Fruit fly (Drosophila melanogaster) whole organism, embryonic: ENCODE results near the gene CG8861.

Source experiments
- CG12104 ChIP-seq: fragments of 200-800 bp; sonication (Bioruptor generic); optimal IDR thresholded peaks from 3 replicates; lab custom pipeline; 2016; ENCODE audit warnings: missing biosample characterization, missing genetic modification characterization
- CG12155 ChIP-seq: fragments of 200-800 bp; sonication (Bioruptor generic); optimal IDR thresholded peaks from 3 replicates; lab custom pipeline; 2016; ENCODE audit warnings: missing biosample characterization, missing genetic modification characterization
- CG13424 ChIP-seq: fragments of 200-800 bp; sonication (Bioruptor generic); optimal IDR thresholded peaks from 2 replicates; lab custom pipeline; 2019; ENCODE audit warnings: missing biosample characterization, mild to moderate bottlenecking, missing genetic modification characterization, moderate library complexity
- CG17359 ChIP-seq: fragments of 200-800 bp; sonication (Bioruptor generic); optimal IDR thresholded peaks from 3 replicates; lab custom pipeline; 2018; ENCODE audit warnings: missing biosample characterization, mild to moderate bottlenecking, missing genetic modification characterization, moderate library complexity
- CG1792 ChIP-seq: fragments of 200-800 bp; sonication (Bioruptor generic); optimal IDR thresholded peaks from 2 replicates; lab custom pipeline; 2016; ENCODE audit warnings: missing biosample characterization, missing genetic modification characterization
- CG18619 ChIP-seq: fragments of 200-800 bp; sonication (Bioruptor generic); optimal IDR thresholded peaks from 3 replicates; lab custom pipeline; 2017; ENCODE audit warnings: missing biosample characterization, mild to moderate bottlenecking, missing genetic modification characterization
- CG2712 ChIP-seq: fragments of 200-800 bp; optimal IDR thresholded peaks from 3 replicates; lab custom pipeline; 2019; ENCODE audit warnings: missing biosample characterization, mild to moderate bottlenecking, missing genetic modification characterization, moderate library complexity
- CG32532 ChIP-seq: fragments of 200-800 bp; sonication (Bioruptor generic); IDR thresholded peaks from 2 replicates; pipeline ENCODE4 v1.3.6; 2022; ENCODE audit warnings: missing biosample characterization, missing genetic modification characterization
- CG32772 ChIP-seq: fragments of 200-800 bp; sonication (Bioruptor generic); IDR thresholded peaks from 2 replicates; pipeline ENCODE4 v1.3.6; 2022; ENCODE audit warnings: missing biosample characterization, missing genetic modification characterization
- CG3281 ChIP-seq: fragments of 200-800 bp; sonication (Bioruptor generic); optimal IDR thresholded peaks from 3 replicates; lab custom pipeline; 2017; ENCODE audit warnings: missing biosample characterization, mild to moderate bottlenecking, missing genetic modification characterization
- CG34224 ChIP-seq: fragments of 200-800 bp; sonication (Bioruptor generic); IDR thresholded peaks from 3 replicates; pipeline ENCODE4 v1.3.6; 2022; ENCODE audit warnings: missing biosample characterization, missing genetic modification characterization; ENCODE audit not compliant: partially characterized antibody
- CG6813 ChIP-seq: fragments of 200-800 bp; sonication (Bioruptor generic); optimal IDR thresholded peaks from 2 replicates; lab custom pipeline; 2017; ENCODE audit warnings: missing biosample characterization, missing genetic modification characterization, mild to moderate bottlenecking, moderate library complexity, missing genetic modification reagents
- CG7839 ChIP-seq: fragments of 200-800 bp; sonication (Bioruptor generic); optimal IDR thresholded peaks from 3 replicates; lab custom pipeline; 2018; ENCODE audit warnings: missing biosample characterization, mild to moderate bottlenecking, missing genetic modification characterization, moderate library complexity
- CG7987 ChIP-seq: fragments of 200-800 bp; sonication (Bioruptor generic); optimal IDR thresholded peaks from 2 replicates; lab custom pipeline; 2018; ENCODE audit warnings: missing biosample characterization, mild to moderate bottlenecking, missing genetic modification characterization, moderate library complexity
- CG8089 ChIP-seq: fragments of 200-800 bp; sonication (Bioruptor generic); optimal IDR thresholded peaks from 3 replicates; lab custom pipeline; 2016; ENCODE audit warnings: missing biosample characterization, missing genetic modification characterization
- CoRest ChIP-seq: fragments of 200-800 bp; sonication (Bioruptor generic); optimal IDR thresholded peaks from 3 replicates; lab custom pipeline; 2018; ENCODE audit warnings: missing biosample characterization, mild to moderate bottlenecking, missing genetic modification characterization, moderate library complexity
- CrebB ChIP-seq: fragments of 200-800 bp; sonication (Bioruptor generic); optimal IDR thresholded peaks from 3 replicates; lab custom pipeline; 2018; ENCODE audit warnings: missing biosample characterization, mild to moderate bottlenecking, missing genetic modification characterization
- D ChIP-seq, 2 experiments: fragments of 200-800 bp in 1 of 2; fragments of >200 bp in 1 of 2; sonication (Bioruptor generic) in 1 of 2; optimal IDR thresholded peaks; 2 replicates in 1 of 2; 3 replicates in 1 of 2; lab custom pipeline; 2017; ENCODE audit warnings: mild to moderate bottlenecking in 1 of 2, missing biosample characterization in 1 of 2, missing genetic modification characterization in 1 of 2, missing genetic modification reagents in 1 of 2
- Deaf1 ChIP-seq: fragments of 200-800 bp; optimal IDR thresholded peaks from 3 replicates; lab custom pipeline; 2019; ENCODE audit warnings: missing biosample characterization, mild to moderate bottlenecking, missing genetic modification characterization, moderate library complexity
- Dfd ChIP-seq, 2 experiments: fragments of >200 bp; optimal IDR thresholded peaks; 2 replicates each; lab custom pipeline; 2017; ENCODE audit warnings: missing biosample characterization in 2 of 2, missing genetic modification characterization in 2 of 2
- Doc2 ChIP-seq: fragments of 200-800 bp; sonication (Bioruptor generic); IDR thresholded peaks from 2 replicates; pipeline ENCODE4 v1.3.6; 2022; ENCODE audit warnings: missing biosample characterization, missing genetic modification characterization
- Gug ChIP-seq: fragments of 200-800 bp; sonication (Bioruptor generic); IDR thresholded peaks from 4 replicates; pipeline ENCODE4 v1.3.6; 2022; ENCODE audit warnings: missing biosample characterization, missing genetic modification characterization
- HHEX ChIP-seq: fragments of 200-800 bp; sonication (Bioruptor generic); optimal IDR thresholded peaks from 3 replicates; lab custom pipeline; 2017; ENCODE audit warnings: missing biosample characterization, mild to moderate bottlenecking, missing genetic modification characterization, missing genetic modification reagents
- Lhr ChIP-seq: fragments of 200-800 bp; sonication (Bioruptor generic); optimal IDR thresholded peaks from 3 replicates; lab custom pipeline; 2017; ENCODE audit warnings: mild to moderate bottlenecking, missing biosample characterization, missing genetic modification reagents, missing genetic modification characterization
- MESR4 ChIP-seq: fragments of 200-800 bp; sonication (Bioruptor generic); optimal IDR thresholded peaks from 2 replicates; lab custom pipeline; 2018; ENCODE audit warnings: missing biosample characterization, mild to moderate bottlenecking, missing genetic modification characterization, moderate library complexity
- Meics ChIP-seq: fragments of 200-800 bp; sonication (Bioruptor generic); optimal IDR thresholded peaks from 2 replicates; lab custom pipeline; 2017; ENCODE audit warnings: missing biosample characterization, mild to moderate bottlenecking, missing genetic modification characterization
- NfI ChIP-seq: fragments of 200-800 bp; sonication (Bioruptor generic); optimal IDR thresholded peaks from 3 replicates; lab custom pipeline; 2018; ENCODE audit warnings: missing biosample characterization, mild to moderate bottlenecking, missing genetic modification characterization, moderate library complexity
- Pdp1 ChIP-seq, 2 experiments: fragments of 200-800 bp; sonication (Bioruptor generic); optimal IDR thresholded peaks; 3 replicates each; lab custom pipeline; 2016; ENCODE audit warnings: missing biosample characterization in 2 of 2, missing genetic modification characterization in 2 of 2, mild to moderate bottlenecking in 1 of 2, moderate library complexity in 1 of 2
- Sox102F ChIP-seq: fragments of 200-800 bp; sonication (Bioruptor generic); optimal IDR thresholded peaks from 2 replicates; lab custom pipeline; 2018; ENCODE audit warnings: missing biosample characterization, mild to moderate bottlenecking, missing genetic modification characterization, moderate library complexity
- Sry-β ChIP-seq: fragments of 200-800 bp; sonication (Bioruptor generic); optimal IDR thresholded peaks from 2 replicates; lab custom pipeline; 2018; ENCODE audit warnings: missing biosample characterization, mild to moderate bottlenecking, missing genetic modification characterization, moderate library complexity
- abd-A ChIP-seq: fragments of 200-800 bp; sonication (Bioruptor generic); optimal IDR thresholded peaks from 3 replicates; lab custom pipeline; 2019; ENCODE audit warnings: missing biosample characterization, mild to moderate bottlenecking, missing genetic modification characterization, moderate library complexity
- ash1 ChIP-seq: fragments of 200-800 bp; sonication (Bioruptor generic); optimal IDR thresholded peaks from 2 replicates; lab custom pipeline; 2018; ENCODE audit warnings: missing biosample characterization, mild to moderate bottlenecking, missing genetic modification characterization
- bcd ChIP-seq: fragments of 200-800 bp; sonication (Bioruptor generic); optimal IDR thresholded peaks from 2 replicates; lab custom pipeline; 2017; ENCODE audit warnings: missing biosample characterization, mild to moderate bottlenecking, missing genetic modification characterization
- cwo ChIP-seq: fragments of 200-800 bp; sonication (Bioruptor generic); optimal IDR thresholded peaks from 3 replicates; lab custom pipeline; 2017; ENCODE audit warnings: missing biosample characterization, missing genetic modification characterization, mild to moderate bottlenecking, moderate library complexity, missing genetic modification reagents
- dmrt99B ChIP-seq: fragments of 200-800 bp; sonication (Bioruptor generic); optimal IDR thresholded peaks from 2 replicates; lab custom pipeline; 2018; ENCODE audit warnings: missing biosample characterization, mild to moderate bottlenecking, missing genetic modification characterization, moderate library complexity
- en ChIP-seq: fragments of 200-800 bp; sonication (Bioruptor generic); optimal IDR thresholded peaks from 2 replicates; lab custom pipeline; 2016; ENCODE audit warnings: missing biosample characterization, missing genetic modification characterization
- ftz-f1 ChIP-seq: fragments of 200-800 bp; sonication (Bioruptor generic); optimal IDR thresholded peaks from 2 replicates; lab custom pipeline; 2016; ENCODE audit warnings: missing biosample characterization, missing genetic modification characterization
- fu2 ChIP-seq: fragments of 200-800 bp; sonication (Bioruptor generic); optimal IDR thresholded peaks from 2 replicates; lab custom pipeline; 2016; ENCODE audit warnings: missing biosample characterization, missing genetic modification characterization
- grn ChIP-seq: fragments of 200-800 bp; sonication (Bioruptor generic); optimal IDR thresholded peaks from 3 replicates; lab custom pipeline; 2017; ENCODE audit warnings: missing biosample characterization, missing genetic modification characterization
- ham ChIP-seq: fragments of 200-800 bp; sonication (Bioruptor generic); IDR thresholded peaks from 2 replicates; pipeline ENCODE4 v1.3.6; 2022; ENCODE audit warnings: missing biosample characterization, missing genetic modification characterization
- jing ChIP-seq: fragments of 200-800 bp; sonication (Bioruptor generic); optimal IDR thresholded peaks from 2 replicates; lab custom pipeline; 2018; ENCODE audit warnings: missing biosample characterization, mild to moderate bottlenecking, missing genetic modification characterization
- kay ChIP-seq: fragments of 200-800 bp; sonication (Bioruptor generic); optimal IDR thresholded peaks from 2 replicates; lab custom pipeline; 2016; ENCODE audit warnings: missing biosample characterization, missing genetic modification characterization
- pho ChIP-seq: fragments of 200-800 bp; sonication (Bioruptor generic); optimal IDR thresholded peaks from 2 replicates; lab custom pipeline; 2016; ENCODE audit warnings: missing biosample characterization, missing genetic modification characterization
- pum ChIP-seq: fragments of 200-800 bp; sonication (Bioruptor generic); optimal IDR thresholded peaks from 2 replicates; lab custom pipeline; 2016; ENCODE audit warnings: missing biosample characterization, missing genetic modification characterization
- sug ChIP-seq: fragments of 200-800 bp; optimal IDR thresholded peaks from 2 replicates; lab custom pipeline; 2019; ENCODE audit warnings: missing biosample characterization, mild to moderate bottlenecking, missing genetic modification characterization, moderate library complexity
- zen ChIP-seq: fragments of 200-800 bp; sonication (Bioruptor generic); optimal IDR thresholded peaks from 3 replicates; lab custom pipeline; 2018; ENCODE audit warnings: missing biosample characterization, mild to moderate bottlenecking, missing genetic modification characterization, moderate library complexity
- zf30C ChIP-seq: fragments of 200-800 bp; sonication (Bioruptor generic); optimal IDR thresholded peaks from 3 replicates; lab custom pipeline; 2018; ENCODE audit warnings: missing biosample characterization, mild to moderate bottlenecking, missing genetic modification characterization

CG8861 gene

dm6 chr3R:9351415-9352379, 23.4 kb upstream of the CG8861 start (continued):
- peak; percentile 71 for TF ChIP-seq CoRest (tag; lab: Kevin White, UChicago)
- TF ChIP-seq grn (GFP tag; lab: Kevin White, UChicago) = no peak
- TF ChIP-seq Deaf1 (tag; lab: Kevin White, UChicago) = peak; percentile 63
- TF ChIP-seq Sox102F (GFP tag; lab: Kevin White, UChicago) = peak; percentile 66
- peak; percentile 83 for TF ChIP-seq Meics (GFP tag; lab: Kevin White, UChicago)
- TF ChIP-seq en (GFP tag; lab: Kevin White, UChicago) = peak; percentile 65
- peak; percentile 28 for TF ChIP-seq CG8089 (GFP tag; lab: Kevin White, UChicago)
- peak; percentile 62 for TF ChIP-seq fu2 (GFP tag; lab: Kevin White, UChicago)
- TF ChIP-seq MESR4 (GFP tag; lab: Kevin White, UChicago) = no peak
- TF ChIP-seq D (optimal IDR thresholded peaks at IDR 0.05; lab: Kevin White, UChicago) = no peak
- peak; percentile 31 for TF ChIP-seq D (GFP tag; optimal IDR thresholded peaks at IDR 0.05; lab: Kevin White, UChicago)
- peak; percentile 69 for TF ChIP-seq ftz-f1
- TF ChIP-seq CG1792 (GFP tag; lab: Kevin White, UChicago) = peak; percentile 49
- peak; percentile 90 for TF ChIP-seq abd-A (tag; lab: Kevin White, UChicago)
- TF ChIP-seq Gug (GFP tag; lab: Robert Waterston, UW) = peak; percentile 41; the same call in 2 of the 4 replicates
- TF ChIP-seq jing (GFP tag; lab: Kevin White, UChicago) = peak; percentile 23
- no peak for TF ChIP-seq zen (tag; lab: Kevin White, UChicago)
- TF ChIP-seq sug (tag; lab: Kevin White, UChicago) = peak; percentile 70
- TF ChIP-seq CrebB (tag; lab: Kevin White, UChicago) = peak; percentile 6
- TF ChIP-seq pum (GFP tag; lab: Kevin White, UChicago) = peak; percentile 39
- peak; percentile 81 for TF ChIP-seq CG3281
- peak; percentile 45 for TF ChIP-seq CG18619 (GFP tag; lab: Kevin White, UChicago)
- TF ChIP-seq Lhr (GFP tag; lab: Kevin White, UChicago) = no peak
- TF ChIP-seq Doc2 (GFP tag; lab: Robert Waterston, UW) = no peak
- peak; percentile 66 for TF ChIP-seq zf30C (GFP tag; lab: Kevin White, UChicago)
- TF ChIP-seq CG12104 (GFP tag; lab: Kevin White, UChicago) = peak; percentile 39
- TF ChIP-seq HHEX (GFP tag; lab: Kevin White, UChicago) = peak; percentile 63
- TF ChIP-seq dmrt99B (tag; lab: Kevin White, UChicago) = peak; percentile 62
- TF ChIP-seq Dfd (GFP tag; optimal IDR thresholded peaks at IDR 0.05; lab: Kevin White, UChicago) = no peak
- peak; percentile 22 for TF ChIP-seq kay (GFP tag; lab: Kevin White, UChicago)
- peak; percentile 54 for TF ChIP-seq CG13424 (tag; lab: Kevin White, UChicago)
- peak; percentile 89 for TF ChIP-seq CG7987 (GFP tag; lab: Kevin White, UChicago)
- TF ChIP-seq CG32532 (GFP tag; lab: Robert Waterston, UW) = no peak
- peak; percentile 74 for TF ChIP-seq CG7839
- TF ChIP-seq Sry-β = no peak
- TF ChIP-seq CG34224 = no peak
- TF ChIP-seq pho (GFP tag; lab: Kevin White, UChicago) = peak; percentile 82
- TF ChIP-seq CG6813 (GFP tag; lab: Kevin White, UChicago) = peak; percentile 72
- peak; percentile 87 for TF ChIP-seq cwo (GFP tag; lab: Kevin White, UChicago)
- peak; percentile 43 to 73 for TF ChIP-seq Pdp1 (GFP tag; optimal IDR thresholded peaks at IDR 0.05; lab: Kevin White, UChicago)
- no peak for TF ChIP-seq CG32772 (GFP tag; lab: Robert Waterston, UW)
- no peak for TF ChIP-seq ash1 (GFP tag; lab: Kevin White, UChicago)
- peak; percentile 54 for TF ChIP-seq CG17359
- peak; percentile 73 for TF ChIP-seq bcd (GFP tag; lab: Kevin White, UChicago)
- TF ChIP-seq ham (GFP tag; lab: Robert Waterston, UW) = no peak
- peak; percentile 69 for TF ChIP-seq CG12155 (GFP tag; lab: Kevin White, UChicago)
- TF ChIP-seq CG2712 = peak; percentile 56
- TF ChIP-seq NfI = peak; percentile 50
